Fruit fly (Drosophila melanogaster): ENCODE data around the gene Sod1.

Sod1 gene

DNA sequence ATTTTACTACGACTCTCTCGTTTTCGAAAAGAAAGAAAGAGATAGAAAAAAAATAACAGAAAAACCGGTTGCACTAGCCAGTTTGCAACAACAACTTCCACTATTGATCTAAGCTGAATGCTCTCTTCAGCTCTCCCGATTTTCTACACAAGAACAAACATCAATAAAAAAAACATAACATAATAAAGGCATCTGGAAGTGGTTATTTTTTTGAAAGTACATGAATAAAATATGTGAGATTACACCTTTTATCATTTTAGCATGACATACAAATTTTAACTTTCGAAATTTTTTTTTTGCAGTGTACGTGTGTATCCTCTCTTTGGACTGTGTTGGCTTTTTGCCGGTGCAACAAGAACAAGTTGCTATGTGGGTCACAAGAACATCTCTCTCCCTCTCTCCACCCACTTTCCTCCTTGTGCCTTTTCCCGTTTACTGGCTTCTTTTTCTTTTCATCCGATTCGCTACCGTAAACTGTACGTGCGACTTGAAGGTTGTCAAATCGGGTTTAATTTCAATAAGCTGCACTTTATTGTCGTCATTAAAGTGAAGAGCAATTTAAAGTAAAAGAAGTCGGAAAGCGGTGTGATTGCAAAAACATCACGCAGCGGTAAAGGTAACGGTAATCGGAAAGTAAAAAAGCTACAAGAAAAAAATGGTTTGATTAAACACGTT is 28.8 kb downstream of the Sod1 start (continued):
- TF ChIP-seq Jarid2 (GFP tag; optimal IDR thresholded peaks at IDR 0.05): peak; percentile 83
- peak; percentile 97 for TF ChIP-seq ap (GFP tag; IDR thresholded peaks at IDR 0.05)
- TF ChIP-seq BEAF-32 (GFP tag; optimal IDR thresholded peaks at IDR 0.05): peak; percentile 5
- peak; percentile 97 for TF ChIP-seq CG2199 (GFP tag; IDR thresholded peaks at IDR 0.05)
- TF ChIP-seq CG9609 (GFP tag; optimal IDR thresholded peaks at IDR 0.05): peak; percentile 95
- TF ChIP-seq Awh (GFP tag; IDR thresholded peaks at IDR 0.05): peak; percentile 98
- peak; percentile 81 for TF ChIP-seq CG3281 (GFP tag; optimal IDR thresholded peaks at IDR 0.05)
- peak; percentile 92 for TF ChIP-seq run (tag; optimal IDR thresholded peaks at IDR 0.05)
- peak; percentile 95 for TF ChIP-seq lilli (GFP tag; optimal IDR thresholded peaks at IDR 0.05)
- TF ChIP-seq Hey (tag; optimal IDR thresholded peaks at IDR 0.05): peak; percentile 40
- TF ChIP-seq Spps (tag; optimal IDR thresholded peaks at IDR 0.05): peak; percentile 96
- TF ChIP-seq CG10654 (GFP tag; optimal IDR thresholded peaks at IDR 0.05): peak; percentile 92
- TF ChIP-seq CG34422 (GFP tag; IDR thresholded peaks at IDR 0.05): peak; percentile 97
- peak; percentile 95 for TF ChIP-seq stc (GFP tag; IDR thresholded peaks at IDR 0.05)
- no peak for TF ChIP-seq zen2 (GFP tag; IDR thresholded peaks at IDR 0.05; ENCODE audit: partially characterized antibody)
- peak; percentile 93 for TF ChIP-seq nerfin-1 (tag; optimal IDR thresholded peaks at IDR 0.05)
- TF ChIP-seq wdn (GFP tag; IDR thresholded peaks at IDR 0.05): peak; percentile 84
- TF ChIP-seq CG18476 (GFP tag; optimal IDR thresholded peaks at IDR 0.05): peak; percentile 95
- TF ChIP-seq Myb (GFP tag; optimal IDR thresholded peaks at IDR 0.05): peak; percentile 81
- TF ChIP-seq Bgb (GFP tag; IDR thresholded peaks at IDR 0.05; ENCODE audit: partially characterized antibody): no peak
- TF ChIP-seq hbn (GFP tag; IDR thresholded peaks at IDR 0.05; ENCODE audit: partially characterized antibody): no peak
- peak; percentile 97 for TF ChIP-seq Atf-2 (GFP tag; optimal IDR thresholded peaks at IDR 0.05)
- no peak for TF ChIP-seq D (optimal IDR thresholded peaks at IDR 0.05)
- TF ChIP-seq D (GFP tag; optimal IDR thresholded peaks at IDR 0.05): peak; percentile 95
- TF ChIP-seq CG2678 (tag; optimal IDR thresholded peaks at IDR 0.05): peak; percentile 97
- TF ChIP-seq tll (GFP tag; optimal IDR thresholded peaks at IDR 0.05): peak in 1 of 2 experiments; percentile 89
- TF ChIP-seq CG6272 (GFP tag; IDR thresholded peaks at IDR 0.05): peak; percentile 88
- TF ChIP-seq Ptx1 (GFP tag; IDR thresholded peaks at IDR 0.05): peak; percentile 97
- no peak for TF ChIP-seq ato (GFP tag; IDR thresholded peaks at IDR 0.05; ENCODE audit: partially characterized antibody)
- peak; percentile 99 for TF ChIP-seq chm (GFP tag; IDR thresholded peaks at IDR 0.05)
- no peak for TF ChIP-seq Sin3A (optimal IDR thresholded peaks at IDR 0.05)
- peak; percentile 91 for TF ChIP-seq sima (GFP tag; optimal IDR thresholded peaks at IDR 0.05)
- TF ChIP-seq bcd (GFP tag; optimal IDR thresholded peaks at IDR 0.05): peak; percentile 95
- TF ChIP-seq CG4820 (GFP tag; optimal IDR thresholded peaks at IDR 0.05): peak; percentile 97
- TF ChIP-seq amos (GFP tag; IDR thresholded peaks at IDR 0.05; ENCODE audit: partially characterized antibody): no peak
- peak; percentile 98 for TF ChIP-seq CG2202 (tag; optimal IDR thresholded peaks at IDR 0.05)
- peak; percentile 75 for TF ChIP-seq CG17802 (tag; optimal IDR thresholded peaks at IDR 0.05)
- peak; percentile 82 for TF ChIP-seq HmgD (GFP tag; optimal IDR thresholded peaks at IDR 0.05)
- peak; percentile 37 for TF ChIP-seq luna (GFP tag; optimal IDR thresholded peaks at IDR 0.05)
- TF ChIP-seq CG6813 (GFP tag; optimal IDR thresholded peaks at IDR 0.05): peak; percentile 93
- no peak for TF ChIP-seq CG1832 (GFP tag; optimal IDR thresholded peaks at IDR 0.05)
- peak; percentile 91 for TF ChIP-seq peb (GFP tag; IDR thresholded peaks at IDR 0.05)
- peak; percentile 77 for TF ChIP-seq CG18011 (GFP tag; optimal IDR thresholded peaks at IDR 0.05)
- peak; percentile 86 for TF ChIP-seq Mad (GFP tag; optimal IDR thresholded peaks at IDR 0.05)
- TF ChIP-seq Eip74EF (GFP tag; optimal IDR thresholded peaks at IDR 0.05): peak in 1 of 2 experiments; percentile 98
- peak; percentile 33 for TF ChIP-seq ash1 (GFP tag; optimal IDR thresholded peaks at IDR 0.05)
- peak; percentile 95 for TF ChIP-seq seq (GFP tag; IDR thresholded peaks at IDR 0.05)
- TF ChIP-seq CG12299 (tag; optimal IDR thresholded peaks at IDR 0.05): peak; percentile 94
- TF ChIP-seq D19A (tag; optimal IDR thresholded peaks at IDR 0.05): peak; percentile 95

All from whole organism, embryonic.